Fruit fly (Drosophila melanogaster) whole organism, embryonic: ENCODE results near the gene CG16995.

Experiments used
- ATbp ChIP-seq: fragments of 200-800 bp; sonication (Bioruptor generic); optimal IDR thresholded peaks from 2 replicates; lab custom pipeline; 2017; ENCODE audit warnings: missing biosample characterization, mild to moderate bottlenecking, missing genetic modification characterization, missing genetic modification reagents
- Ada2b ChIP-seq: fragments of 200-800 bp; sonication (Bioruptor generic); IDR thresholded peaks from 2 replicates; pipeline ENCODE4 v1.3.6; 2022; ENCODE audit warnings: missing biosample characterization, missing genetic modification characterization
- Atf3 ChIP-seq: fragments of 200-800 bp; sonication (Bioruptor generic); optimal IDR thresholded peaks from 3 replicates; lab custom pipeline; 2016; ENCODE audit warnings: missing biosample characterization, missing genetic modification characterization
- BtbVII ChIP-seq: fragments of 200-800 bp; sonication (Bioruptor generic); optimal IDR thresholded peaks from 3 replicates; lab custom pipeline; 2017; ENCODE audit warnings: missing biosample characterization, mild to moderate bottlenecking, missing genetic modification characterization
- CG10565 ChIP-seq: fragments of 200-800 bp; sonication (Bioruptor generic); optimal IDR thresholded peaks from 3 replicates; lab custom pipeline; 2016; ENCODE audit warnings: missing biosample characterization, mild to moderate bottlenecking, missing genetic modification characterization
- CG11695 ChIP-seq: fragments of 200-800 bp; sonication (Bioruptor generic); IDR thresholded peaks from 3 replicates; pipeline ENCODE4 v1.3.6; 2022; ENCODE audit warnings: missing biosample characterization, missing genetic modification characterization
- CG12659 ChIP-seq: fragments of 200-800 bp; sonication (Bioruptor generic); optimal IDR thresholded peaks from 3 replicates; lab custom pipeline; 2017; ENCODE audit warnings: mild to moderate bottlenecking, missing biosample characterization, missing genetic modification reagents, missing genetic modification characterization
- CG14860 ChIP-seq: fragments of 200-800 bp; sonication (Bioruptor generic); IDR thresholded peaks from 3 replicates; pipeline ENCODE4 v1.3.6; 2022; ENCODE audit warnings: missing biosample characterization, missing genetic modification characterization; ENCODE audit not compliant: partially characterized antibody
- CG17912 ChIP-seq: fragments of 200-800 bp; sonication (Bioruptor generic); optimal IDR thresholded peaks from 2 replicates; lab custom pipeline; 2018; ENCODE audit warnings: missing biosample characterization, mild to moderate bottlenecking, missing genetic modification characterization
- CG18599 ChIP-seq: fragments of 200-800 bp; sonication (Bioruptor generic); optimal IDR thresholded peaks from 3 replicates; lab custom pipeline; 2017; ENCODE audit warnings: missing biosample characterization, missing genetic modification characterization, mild to moderate bottlenecking, moderate library complexity, missing genetic modification reagents
- CG2120 ChIP-seq: fragments of 200-800 bp; sonication (Bioruptor generic); optimal IDR thresholded peaks from 3 replicates; lab custom pipeline; 2016; ENCODE audit warnings: missing biosample characterization, missing genetic modification characterization
- CG2678 ChIP-seq: fragments of 200-800 bp; sonication (Bioruptor generic); optimal IDR thresholded peaks from 3 replicates; lab custom pipeline; 2019; ENCODE audit warnings: missing biosample characterization, mild to moderate bottlenecking, missing genetic modification characterization, moderate library complexity
- CG31224 ChIP-seq: fragments of 200-800 bp; sonication (Bioruptor generic); IDR thresholded peaks from 2 replicates; pipeline ENCODE4 v1.3.6; 2022; ENCODE audit warnings: missing biosample characterization, missing genetic modification characterization
- CG31365 ChIP-seq: fragments of 200-800 bp; sonication (Bioruptor generic); optimal IDR thresholded peaks from 2 replicates; lab custom pipeline; 2018; ENCODE audit warnings: missing biosample characterization, mild to moderate bottlenecking, missing genetic modification characterization
- CG3847 ChIP-seq: fragments of 200-800 bp; sonication (Bioruptor generic); IDR thresholded peaks from 2 replicates; pipeline ENCODE4 v1.3.6; 2022; ENCODE audit warnings: missing biosample characterization, missing genetic modification characterization
- CG6175 ChIP-seq: fragments of 200-800 bp; sonication (Bioruptor generic); IDR thresholded peaks from 3 replicates; pipeline ENCODE4 v1.3.6; 2022; ENCODE audit warnings: missing biosample characterization, missing genetic modification characterization
- CG7372 ChIP-seq: fragments of 200-800 bp; sonication (Bioruptor generic); IDR thresholded peaks from 2 replicates; pipeline ENCODE4 v1.3.6; 2022; ENCODE audit warnings: missing biosample characterization, missing genetic modification characterization
- CG9215 ChIP-seq: fragments of 200-800 bp; sonication (Bioruptor generic); IDR thresholded peaks from 2 replicates; pipeline ENCODE4 v1.3.6; 2022; ENCODE audit warnings: missing biosample characterization, missing genetic modification characterization
- CG9932 ChIP-seq: fragments of 200-800 bp; sonication (Bioruptor generic); IDR thresholded peaks from 2 replicates; pipeline ENCODE4 v1.3.6; 2022; ENCODE audit warnings: missing biosample characterization, missing genetic modification characterization
- Camta ChIP-seq: fragments of 200-800 bp; sonication (Bioruptor generic); optimal IDR thresholded peaks from 2 replicates; lab custom pipeline; 2016; ENCODE audit warnings: missing biosample characterization, missing genetic modification characterization
- Dp ChIP-seq: fragments of 200-800 bp; sonication (Bioruptor generic); optimal IDR thresholded peaks from 2 replicates; lab custom pipeline; 2018; ENCODE audit warnings: missing biosample characterization, mild to moderate bottlenecking, missing genetic modification characterization, moderate library complexity
- Dref ChIP-seq: fragments of 200-800 bp; sonication (Bioruptor generic); IDR thresholded peaks from 2 replicates; pipeline ENCODE4 v1.3.6; 2022; ENCODE audit warnings: missing biosample characterization, missing genetic modification characterization
- HHEX ChIP-seq: fragments of 200-800 bp; sonication (Bioruptor generic); optimal IDR thresholded peaks from 3 replicates; lab custom pipeline; 2017; ENCODE audit warnings: missing biosample characterization, mild to moderate bottlenecking, missing genetic modification characterization, missing genetic modification reagents
- Hmr ChIP-seq: fragments of 200-800 bp; sonication (Bioruptor generic); optimal IDR thresholded peaks from 3 replicates; lab custom pipeline; 2017; ENCODE audit warnings: mild to moderate bottlenecking, missing biosample characterization, missing genetic modification reagents, missing genetic modification characterization
- Hr39 ChIP-seq: fragments of >200 bp; optimal IDR thresholded peaks from 2 replicates; lab custom pipeline; 2017
- Hr51 ChIP-seq, 2 experiments: fragments of 200-800 bp; sonication (Bioruptor generic); optimal IDR thresholded peaks; 2 replicates in 1 of 2; 3 replicates in 1 of 2; lab custom pipeline; 2016 to 2018; ENCODE audit warnings: missing biosample characterization in 2 of 2, missing genetic modification characterization in 2 of 2, mild to moderate bottlenecking in 1 of 2, moderate library complexity in 1 of 2
- Max ChIP-seq: fragments of 200-800 bp; sonication (Bioruptor generic); optimal IDR thresholded peaks from 2 replicates; lab custom pipeline; 2016; ENCODE audit warnings: missing biosample characterization, mild to moderate bottlenecking, missing genetic modification characterization
- Meics ChIP-seq: fragments of 200-800 bp; sonication (Bioruptor generic); optimal IDR thresholded peaks from 2 replicates; lab custom pipeline; 2017; ENCODE audit warnings: missing biosample characterization, mild to moderate bottlenecking, missing genetic modification characterization
- Oaz ChIP-seq: fragments of 200-800 bp; sonication (Bioruptor generic); IDR thresholded peaks from 2 replicates; pipeline ENCODE4 v1.3.6; 2022; ENCODE audit warnings: missing biosample characterization, missing genetic modification characterization
- Optix ChIP-seq: fragments of 200-800 bp; sonication (Bioruptor generic); IDR thresholded peaks from 3 replicates; pipeline ENCODE4 v1.3.6; 2022; ENCODE audit warnings: missing biosample characterization, missing genetic modification characterization
- Poxn ChIP-seq: fragments of 200-800 bp; sonication (Bioruptor generic); IDR thresholded peaks from 2 replicates; pipeline ENCODE4 v1.3.6; 2022; ENCODE audit warnings: missing biosample characterization, missing genetic modification characterization
- Trl ChIP-seq, 3 experiments: fragments of >200 bp in 2 of 3; fragments of 200-800 bp in 1 of 3; sonication (Bioruptor generic) in 1 of 3; optimal IDR thresholded peaks; 2 replicates in 1 of 3; 3 replicates in 2 of 3; lab custom pipeline; 2016 to 2017; ENCODE audit warnings: missing biosample characterization in 1 of 3, missing genetic modification characterization in 1 of 3
- crp ChIP-seq, 2 experiments: fragments of 200-800 bp; sonication (Bioruptor generic); optimal IDR thresholded peaks; 2 replicates in 1 of 2; 3 replicates in 1 of 2; lab custom pipeline; 2017; ENCODE audit warnings: missing biosample characterization in 2 of 2, missing genetic modification characterization in 2 of 2, mild to moderate bottlenecking in 1 of 2, moderate library complexity in 1 of 2
- dpn ChIP-seq, 2 experiments: fragments of 200-800 bp; sonication (Bioruptor generic); optimal IDR thresholded peaks; 3 replicates each; lab custom pipeline; 2016; ENCODE audit warnings: missing biosample characterization in 2 of 2, missing genetic modification characterization in 2 of 2
- dysf ChIP-seq: fragments of 200-800 bp; sonication (Bioruptor generic); IDR thresholded peaks from 3 replicates; pipeline ENCODE4 v1.3.6; 2022; ENCODE audit warnings: missing biosample characterization, missing genetic modification characterization
- en ChIP-seq: fragments of 200-800 bp; sonication (Bioruptor generic); optimal IDR thresholded peaks from 2 replicates; lab custom pipeline; 2016; ENCODE audit warnings: missing biosample characterization, missing genetic modification characterization
- gsb-n ChIP-seq: fragments of 200-800 bp; sonication (Bioruptor generic); optimal IDR thresholded peaks from 3 replicates; lab custom pipeline; 2018; ENCODE audit warnings: missing biosample characterization, mild to moderate bottlenecking, missing genetic modification characterization
- ind ChIP-seq: fragments of 200-800 bp; sonication (Bioruptor generic); optimal IDR thresholded peaks from 3 replicates; lab custom pipeline; 2016; ENCODE audit warnings: missing biosample characterization, missing genetic modification characterization
- lab ChIP-seq: fragments of 200-800 bp; sonication (Bioruptor generic); optimal IDR thresholded peaks from 3 replicates; lab custom pipeline; 2017; ENCODE audit warnings: missing biosample characterization, missing genetic modification characterization, mild to moderate bottlenecking, moderate library complexity, missing genetic modification reagents
- lmd ChIP-seq: fragments of 200-800 bp; sonication (Bioruptor generic); IDR thresholded peaks from 2 replicates; pipeline ENCODE4 v1.3.6; 2022; ENCODE audit warnings: missing biosample characterization, missing genetic modification characterization
- lola ChIP-seq, 3 experiments: fragments of >200 bp in 2 of 3; fragments of 200-800 bp in 1 of 3; sonication (Bioruptor generic) in 1 of 3; optimal IDR thresholded peaks; 2 replicates each; lab custom pipeline; 2017 to 2019; ENCODE audit warnings: missing biosample characterization in 3 of 3, missing genetic modification characterization in 3 of 3, mild to moderate bottlenecking in 1 of 3, moderate library complexity in 1 of 3
- onecut ChIP-seq: fragments of 200-800 bp; sonication (Bioruptor generic); IDR thresholded peaks from 2 replicates; pipeline ENCODE4 v1.3.6; 2022; ENCODE audit warnings: missing biosample characterization, missing genetic modification characterization
- psq ChIP-seq: fragments of 200-800 bp; sonication (Bioruptor generic); optimal IDR thresholded peaks from 2 replicates; lab custom pipeline; 2017; ENCODE audit warnings: missing biosample characterization, missing genetic modification characterization
- rib ChIP-seq: fragments of 200-800 bp; sonication (Bioruptor generic); IDR thresholded peaks from 2 replicates; pipeline ENCODE4 v1.3.6; 2022; ENCODE audit warnings: missing biosample characterization, missing genetic modification characterization
- row ChIP-seq: fragments of 200-800 bp; sonication (Bioruptor generic); IDR thresholded peaks from 3 replicates; pipeline ENCODE4 v1.3.6; 2022; ENCODE audit warnings: missing biosample characterization, missing genetic modification characterization
- seq ChIP-seq: fragments of 200-800 bp; sonication (Bioruptor generic); IDR thresholded peaks from 2 replicates; pipeline ENCODE4 v1.3.6; 2022; ENCODE audit warnings: missing biosample characterization, missing genetic modification characterization
- sisA ChIP-seq: fragments of 200-800 bp; sonication (Bioruptor generic); IDR thresholded peaks from 2 replicates; pipeline ENCODE4 v1.3.6; 2022; ENCODE audit warnings: missing biosample characterization, missing genetic modification characterization
- slbo ChIP-seq: fragments of 200-800 bp; sonication (Bioruptor generic); IDR thresholded peaks from 2 replicates; pipeline ENCODE4 v1.3.6; 2022; ENCODE audit warnings: missing biosample characterization, missing genetic modification characterization
- ttk ChIP-seq: fragments of 200-800 bp; sonication (Bioruptor generic); IDR thresholded peaks from 2 replicates; pipeline ENCODE4 v2.1.2; 2022; ENCODE audit warnings: missing biosample characterization, missing genetic modification characterization
- yki ChIP-seq: fragments of >200 bp; optimal IDR thresholded peaks from 3 replicates; lab custom pipeline; 2018
- zf30C ChIP-seq: fragments of 200-800 bp; sonication (Bioruptor generic); optimal IDR thresholded peaks from 3 replicates; lab custom pipeline; 2018; ENCODE audit warnings: missing biosample characterization, mild to moderate bottlenecking, missing genetic modification characterization

CG16995 gene

DNA sequence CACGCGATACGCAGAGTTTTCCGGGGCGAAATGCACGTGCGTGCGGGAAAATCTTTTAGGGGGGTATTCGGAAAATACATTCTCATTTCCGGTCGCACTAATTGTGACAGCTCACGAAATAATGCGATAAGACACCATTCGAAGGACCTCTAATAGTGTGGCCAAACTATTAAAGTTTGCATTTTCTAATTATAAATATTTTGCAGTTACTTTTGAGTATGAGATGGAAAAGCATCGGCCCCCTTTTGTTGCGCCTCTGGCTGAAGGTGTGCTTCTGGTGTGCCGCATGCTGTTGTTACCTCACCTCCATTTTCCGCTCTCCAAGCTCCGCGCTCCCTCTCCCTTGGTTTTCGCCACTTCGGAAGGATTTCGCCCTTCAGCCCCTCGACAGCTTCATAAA lies 6.4 kb downstream of the CG16995 start:
- peak; percentile 45 for TF ChIP-seq lab (GFP tag; lab: Kevin White, UChicago)
- TF ChIP-seq Dp (GFP tag; lab: Kevin White, UChicago) = no peak
- TF ChIP-seq Oaz = 0 out of 2 replicates have a peak, but pooled peaks have one; percentile 12
- TF ChIP-seq row (GFP tag; lab: Robert Waterston, UW) = peak; percentile 54; the same call in 2 of the 3 replicates
- TF ChIP-seq CG3847 (GFP tag; lab: Robert Waterston, UW) = peak; percentile 34
- peak; percentile 39; the same call in 1 of the 2 replicates for TF ChIP-seq slbo (GFP tag; lab: Robert Waterston, UW)
- no peak for TF ChIP-seq CG10565
- TF ChIP-seq Poxn (GFP tag; lab: Robert Waterston, UW) = no peak
- no peak for TF ChIP-seq psq (GFP tag; lab: Kevin White, UChicago)
- no peak for TF ChIP-seq Atf3 (GFP tag; lab: Kevin White, UChicago)
- TF ChIP-seq CG6175 = no peak
- TF ChIP-seq CG11695 (GFP tag; lab: Robert Waterston, UW) = 0 out of 3 replicates have a peak, but pooled peaks have one; percentile 13
- no peak for TF ChIP-seq CG12659 (GFP tag; lab: Kevin White, UChicago)
- peak; percentile 5 for TF ChIP-seq Meics (GFP tag; lab: Kevin White, UChicago)
- TF ChIP-seq Dref (GFP tag; lab: Robert Waterston, UW) = no peak
- no peak for TF ChIP-seq Trl (optimal IDR thresholded peaks at IDR 0.05; lab: Kevin White, UChicago)
- TF ChIP-seq Trl (GFP tag; optimal IDR thresholded peaks at IDR 0.05; lab: Kevin White, UChicago) = no peak
- TF ChIP-seq Hr51 (GFP tag; optimal IDR thresholded peaks at IDR 0.05; lab: Kevin White, UChicago) = peak in 1 of 2 experiments; percentile 11
- no peak for TF ChIP-seq Max (GFP tag; lab: Kevin White, UChicago)
- no peak for TF ChIP-seq CG31224 (GFP tag; lab: Robert Waterston, UW)
- TF ChIP-seq lola (GFP tag; optimal IDR thresholded peaks at IDR 0.05; lab: Kevin White, UChicago) = no peak
- TF ChIP-seq en (GFP tag; lab: Kevin White, UChicago) = no peak
- no peak for TF ChIP-seq HHEX (GFP tag; lab: Kevin White, UChicago)
- no peak for TF ChIP-seq ATbp
- TF ChIP-seq sisA (GFP tag; lab: Robert Waterston, UW) = peak; percentile 15; the same call in 1 of the 2 replicates
- peak; percentile 36 for TF ChIP-seq CG2678 (tag; lab: Kevin White, UChicago)
- TF ChIP-seq rib (GFP tag; lab: Robert Waterston, UW) = no peak
- peak; percentile 3 for TF ChIP-seq ind (GFP tag; lab: Kevin White, UChicago)
- no peak for TF ChIP-seq CG14860 (GFP tag; lab: Robert Waterston, UW)
- TF ChIP-seq CG2120 (GFP tag; lab: Kevin White, UChicago) = peak; percentile 42
- TF ChIP-seq Optix (GFP tag; lab: Robert Waterston, UW) = peak; percentile 6; the same call in 1 of the 3 replicates
- no peak for TF ChIP-seq onecut
- TF ChIP-seq dpn (GFP tag; optimal IDR thresholded peaks at IDR 0.05; lab: Kevin White, UChicago) = no peak
- no peak for TF ChIP-seq seq (GFP tag; lab: Robert Waterston, UW)
- peak; percentile 31; the same call in 1 of the 2 replicates for TF ChIP-seq CG9215 (GFP tag; lab: Robert Waterston, UW)
- TF ChIP-seq Hmr (GFP tag; lab: Kevin White, UChicago) = peak; percentile 24
- no peak for TF ChIP-seq zf30C
- TF ChIP-seq Hr39 = no peak
- no peak for TF ChIP-seq Camta (GFP tag; lab: Kevin White, UChicago)
- TF ChIP-seq Ada2b (GFP tag; lab: Robert Waterston, UW) = peak; percentile 34; the same call in 1 of the 2 replicates
- TF ChIP-seq crp (GFP tag; optimal IDR thresholded peaks at IDR 0.05; lab: Kevin White, UChicago) = no peak
- peak; percentile 34 for TF ChIP-seq CG9932
- no peak for TF ChIP-seq yki
- TF ChIP-seq gsb-n (tag; lab: Kevin White, UChicago) = no peak
- TF ChIP-seq ttk = 0 out of 2 replicates have a peak, but pooled peaks have one; percentile 31
- TF ChIP-seq CG17912 (GFP tag; lab: Kevin White, UChicago) = no peak
- TF ChIP-seq dysf = peak; percentile 52; the same call in 1 of the 3 replicates
- TF ChIP-seq BtbVII (GFP tag; lab: Kevin White, UChicago) = no peak
- peak; percentile 68 for TF ChIP-seq CG18599 (GFP tag; lab: Kevin White, UChicago)
- TF ChIP-seq CG7372 = no peak
- TF ChIP-seq lmd (GFP tag; lab: Robert Waterston, UW) = 0 out of 2 replicates have a peak, but pooled peaks have one; percentile 13
- TF ChIP-seq CG31365 (tag; lab: Kevin White, UChicago) = no peak
